Worm (Caenorhabditis elegans) whole organism, late embryonic: ENCODE data around the gene F28B4.3.

Experiments used
- F13H6.1 ChIP-seq: sonication (generic microtip); optimal IDR thresholded peaks from 2 replicates; lab custom pipeline; 2016; ENCODE audit warnings: missing genetic modification characterization, missing compliant biosample characterization
- K02D7.2 ChIP-seq: sonication (generic microtip); optimal IDR thresholded peaks from 2 replicates; lab custom pipeline; 2017; ENCODE audit warnings: mild to moderate bottlenecking, missing genetic modification characterization, missing compliant biosample characterization
- ama-1 ChIP-seq: fragments of 150-350 bp; optimal IDR thresholded peaks from 2 replicates; lab custom pipeline; 2014
- ceh-19 ChIP-seq: fragments of 200-800 bp; sonication (Bioruptor generic); optimal IDR thresholded peaks from 2 replicates; lab custom pipeline; 2018; ENCODE audit warnings: mild to moderate bottlenecking, missing genetic modification characterization, missing compliant biosample characterization
- ceh-2 ChIP-seq: sonication (generic microtip); optimal IDR thresholded peaks from 2 replicates; lab custom pipeline; 2016; ENCODE audit warnings: missing genotype, missing genetic modification characterization, missing compliant biosample characterization
- ceh-34 ChIP-seq: sonication (generic microtip); optimal IDR thresholded peaks from 2 replicates; lab custom pipeline; 2016; ENCODE audit warnings: mild to moderate bottlenecking, missing genetic modification characterization, missing compliant biosample characterization
- ceh-48 ChIP-seq: sonication (generic microtip); optimal IDR thresholded peaks from 2 replicates; lab custom pipeline; 2016; ENCODE audit warnings: missing genetic modification characterization, inconsistent platforms, missing compliant biosample characterization
- ceh-6 ChIP-seq: fragments of 200-800 bp; sonication (Bioruptor generic); optimal IDR thresholded peaks from 2 replicates; lab custom pipeline; 2018; ENCODE audit warnings: mild to moderate bottlenecking, missing genetic modification characterization, missing compliant biosample characterization
- ceh-9 ChIP-seq: sonication (generic microtip); optimal IDR thresholded peaks from 2 replicates; lab custom pipeline; 2016; ENCODE audit warnings: mild to moderate bottlenecking, missing genetic modification characterization, inconsistent platforms, missing compliant biosample characterization
- che-1 ChIP-seq: sonication (generic microtip); optimal IDR thresholded peaks from 2 replicates; lab custom pipeline; 2016; ENCODE audit warnings: mild to moderate bottlenecking, missing genetic modification characterization, missing compliant biosample characterization
- dve-1 ChIP-seq: sonication (generic microtip); optimal IDR thresholded peaks from 2 replicates; lab custom pipeline; 2017; ENCODE audit warnings: antibody characterized with exemption, mild to moderate bottlenecking, missing genetic modification characterization, missing compliant biosample characterization
- ets-4 ChIP-seq: sonication (generic microtip); optimal IDR thresholded peaks from 2 replicates; lab custom pipeline; 2016; ENCODE audit warnings: missing genetic modification characterization, missing compliant biosample characterization
- eyg-1 ChIP-seq: sonication (generic microtip); optimal IDR thresholded peaks from 2 replicates; lab custom pipeline; 2016; ENCODE audit warnings: missing genotype, missing genetic modification characterization, missing compliant biosample characterization
- fax-1 ChIP-seq: sonication (generic microtip); optimal IDR thresholded peaks from 2 replicates; lab custom pipeline; 2016; ENCODE audit warnings: missing genotype, missing genetic modification characterization, missing compliant biosample characterization
- hlh-13 ChIP-seq: fragments of 200-800 bp; sonication (Bioruptor generic); optimal IDR thresholded peaks from 2 replicates; lab custom pipeline; 2018; ENCODE audit warnings: mild to moderate bottlenecking, missing genetic modification characterization, missing compliant biosample characterization
- hlh-6 ChIP-seq: sonication (generic microtip); optimal IDR thresholded peaks from 2 replicates; lab custom pipeline; 2016; ENCODE audit warnings: missing genotype, missing genetic modification characterization, missing compliant biosample characterization
- hlh-8 ChIP-seq: sonication (generic microtip); optimal IDR thresholded peaks from 2 replicates; lab custom pipeline; 2016; ENCODE audit warnings: missing genotype, missing genetic modification characterization, missing compliant biosample characterization
- madf-2 ChIP-seq: sonication (generic microtip); optimal IDR thresholded peaks from 2 replicates; lab custom pipeline; 2017; ENCODE audit warnings: missing genetic modification characterization, missing compliant biosample characterization
- nfya-1 ChIP-seq: sonication (generic microtip); optimal IDR thresholded peaks from 2 replicates; lab custom pipeline; 2017; ENCODE audit warnings: missing genetic modification characterization, mild to moderate bottlenecking, missing compliant biosample characterization, antibody characterized with exemption, moderate library complexity
- nhr-11 ChIP-seq: fragments of 150-350 bp; optimal IDR thresholded peaks from 2 replicates; lab custom pipeline; 2014; ENCODE audit warnings: missing biosample characterization, missing genetic modification characterization
- odd-2 ChIP-seq: sonication (generic microtip); optimal IDR thresholded peaks from 2 replicates; lab custom pipeline; 2017; ENCODE audit warnings: antibody characterized with exemption, mild to moderate bottlenecking, missing genetic modification characterization, missing compliant biosample characterization
- pag-3 ChIP-seq: sonication (generic microtip); optimal IDR thresholded peaks from 2 replicates; lab custom pipeline; 2016; ENCODE audit warnings: missing compliant biosample characterization, missing genetic modification characterization, borderline replicate concordance
- pax-1 ChIP-seq: fragments of 150-350 bp; optimal IDR thresholded peaks from 2 replicates; lab custom pipeline; 2014; ENCODE audit warnings: missing biosample characterization, missing genetic modification characterization
- pha-2 ChIP-seq: sonication (generic microtip); optimal IDR thresholded peaks from 2 replicates; lab custom pipeline; 2017; ENCODE audit warnings: mild to moderate bottlenecking, missing genetic modification characterization, missing compliant biosample characterization
- pha-4 ChIP-seq: fragments of 150-350 bp; optimal IDR thresholded peaks from 2 replicates; lab custom pipeline; 2018; ENCODE audit warnings: missing biosample characterization, missing genetic modification reagents, missing genetic modification characterization
- pqm-1 ChIP-seq: sonication (generic microtip); optimal IDR thresholded peaks from 2 replicates; lab custom pipeline; 2016; ENCODE audit warnings: missing genetic modification characterization, missing compliant biosample characterization
- pros-1 ChIP-seq: fragments of 150-350 bp; optimal IDR thresholded peaks from 2 replicates; lab custom pipeline; 2014; ENCODE audit warnings: missing biosample characterization, missing genetic modification reagents, missing genetic modification characterization
- ref-2 ChIP-seq: sonication (generic microtip); optimal IDR thresholded peaks from 2 replicates; lab custom pipeline; 2016; ENCODE audit warnings: missing genetic modification characterization, missing compliant biosample characterization
- sox-4 ChIP-seq: sonication (generic microtip); optimal IDR thresholded peaks from 2 replicates; lab custom pipeline; 2017; ENCODE audit warnings: mild to moderate bottlenecking, missing genetic modification characterization, inconsistent platforms, missing compliant biosample characterization
- syd-9 ChIP-seq: sonication (generic microtip); optimal IDR thresholded peaks from 2 replicates; lab custom pipeline; 2016; ENCODE audit warnings: mild to moderate bottlenecking, missing genetic modification characterization, moderate library complexity, missing compliant biosample characterization
- tbx-2 ChIP-seq: sonication (generic microtip); optimal IDR thresholded peaks from 2 replicates; lab custom pipeline; 2016; ENCODE audit warnings: missing genetic modification characterization, missing compliant biosample characterization
- unc-3 ChIP-seq, 2 experiments: fragments of 200-800 bp in 1 of 2; sonication (Bioruptor generic) in 1 of 2; sonication (generic microtip) in 1 of 2; conservative IDR thresholded peaks in 1 of 2; optimal IDR thresholded peaks in 1 of 2; 2 replicates each; pipeline versions ENCODE4 v1.3.6 to Lab custom; 2016 to 2022; ENCODE audit warnings: missing compliant biosample characterization in 2 of 2, missing genetic modification characterization in 2 of 2, missing genetic modification reagents in 1 of 2
- zip-5 ChIP-seq: sonication (generic microtip); optimal IDR thresholded peaks from 2 replicates; lab custom pipeline; 2016; ENCODE audit warnings: missing genetic modification characterization, missing compliant biosample characterization
- ztf-16 ChIP-seq: sonication (generic microtip); optimal IDR thresholded peaks from 2 replicates; lab custom pipeline; 2017; ENCODE audit warnings: missing genetic modification characterization, missing compliant biosample characterization

F28B4.3 gene

DNA sequence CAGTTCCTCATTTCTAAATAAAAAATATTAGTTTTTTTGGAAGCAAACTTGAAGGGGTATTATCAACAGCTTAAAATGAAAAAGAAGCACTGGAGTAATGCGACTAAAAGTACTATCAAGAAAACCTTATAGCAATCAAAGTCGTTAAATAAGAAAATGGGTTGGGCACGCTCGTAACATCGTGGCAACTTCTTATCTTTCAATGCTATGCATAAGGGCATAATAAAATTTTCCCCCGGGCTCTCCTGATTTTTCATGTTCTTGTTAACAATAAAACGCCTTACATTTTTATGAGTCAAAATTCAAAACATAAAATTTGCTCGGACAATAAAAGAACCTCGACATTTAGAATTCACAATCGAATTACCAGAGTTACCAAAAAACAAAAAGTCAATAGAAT is 8.4 kb upstream of the F28B4.3 start, which contains the start of gene irg-7:
TSS of gene irg-7 (minus strand) at position 23 of the 400 bp plus-strand sequence.
- no peak for TF ChIP-seq ztf-16
- TF ChIP-seq nhr-11 = no peak
- TF ChIP-seq pag-3 = no peak
- no peak for TF ChIP-seq pha-2
- TF ChIP-seq ceh-9 (tag; lab: Kevin White, UChicago) = no peak
- no peak for TF ChIP-seq pha-4 (tag; lab: Kevin White, UChicago)
- no peak for TF ChIP-seq fax-1 (tag; lab: Kevin White, UChicago)

DNA sequence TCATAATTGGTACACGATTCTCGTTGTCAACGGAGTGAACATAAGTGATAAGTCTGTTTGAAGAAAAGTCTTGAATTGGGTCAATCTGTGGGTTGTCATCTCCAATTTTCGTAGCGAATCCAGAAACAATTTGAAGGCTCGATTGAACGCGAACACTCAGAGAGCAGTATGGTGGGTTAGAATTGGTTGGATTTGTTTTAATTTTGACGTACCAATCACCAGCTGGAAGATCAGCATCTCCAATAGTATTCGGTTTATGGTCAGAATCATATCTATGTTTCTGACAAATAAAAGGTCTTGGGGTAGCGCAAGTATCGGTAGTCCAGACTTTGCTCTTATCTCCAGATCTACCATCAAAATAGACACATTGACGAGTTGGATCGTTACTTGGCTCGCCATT is 4.6 kb downstream of the F28B4.3 start:
- no peak for TF ChIP-seq pqm-1 (tag; lab: Kevin White, UChicago)
- no peak for TF ChIP-seq madf-2 (tag; lab: Kevin White, UChicago)
- TF ChIP-seq ztf-16 = no peak
- TF ChIP-seq unc-3 (GFP tag; conservative IDR thresholded peaks at IDR 0.05; lab: Robert Waterston, UW) = no peak
- no peak for TF ChIP-seq unc-3 (tag; optimal IDR thresholded peaks at IDR 0.05; lab: Kevin White, UChicago)
- TF ChIP-seq F13H6.1 (tag; lab: Kevin White, UChicago) = no peak

DNA sequence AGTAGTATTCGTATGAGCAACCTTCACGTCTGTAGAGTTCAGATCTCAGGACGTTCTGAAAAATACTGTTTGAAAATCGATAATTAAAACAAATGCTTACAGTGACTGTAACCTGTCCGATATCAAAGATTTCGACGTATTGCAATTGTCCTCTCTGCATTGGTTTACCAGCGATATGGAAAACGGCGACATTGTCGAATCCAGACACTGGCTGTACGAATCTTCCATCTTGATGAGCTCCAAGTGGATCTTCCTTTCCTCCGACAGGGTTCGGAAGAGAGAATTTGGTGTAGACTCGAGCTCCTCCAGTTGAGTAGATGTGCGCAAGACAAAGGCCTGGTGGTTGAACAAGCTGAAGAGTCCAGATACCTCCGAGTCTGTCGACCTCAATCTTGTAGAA is 6.5 kb downstream of the F28B4.3 start:
- TF ChIP-seq odd-2 (tag; lab: Kevin White, UChicago) = no peak
- no peak for TF ChIP-seq pha-2
- TF ChIP-seq pqm-1 (tag; lab: Kevin White, UChicago) = no peak

DNA sequence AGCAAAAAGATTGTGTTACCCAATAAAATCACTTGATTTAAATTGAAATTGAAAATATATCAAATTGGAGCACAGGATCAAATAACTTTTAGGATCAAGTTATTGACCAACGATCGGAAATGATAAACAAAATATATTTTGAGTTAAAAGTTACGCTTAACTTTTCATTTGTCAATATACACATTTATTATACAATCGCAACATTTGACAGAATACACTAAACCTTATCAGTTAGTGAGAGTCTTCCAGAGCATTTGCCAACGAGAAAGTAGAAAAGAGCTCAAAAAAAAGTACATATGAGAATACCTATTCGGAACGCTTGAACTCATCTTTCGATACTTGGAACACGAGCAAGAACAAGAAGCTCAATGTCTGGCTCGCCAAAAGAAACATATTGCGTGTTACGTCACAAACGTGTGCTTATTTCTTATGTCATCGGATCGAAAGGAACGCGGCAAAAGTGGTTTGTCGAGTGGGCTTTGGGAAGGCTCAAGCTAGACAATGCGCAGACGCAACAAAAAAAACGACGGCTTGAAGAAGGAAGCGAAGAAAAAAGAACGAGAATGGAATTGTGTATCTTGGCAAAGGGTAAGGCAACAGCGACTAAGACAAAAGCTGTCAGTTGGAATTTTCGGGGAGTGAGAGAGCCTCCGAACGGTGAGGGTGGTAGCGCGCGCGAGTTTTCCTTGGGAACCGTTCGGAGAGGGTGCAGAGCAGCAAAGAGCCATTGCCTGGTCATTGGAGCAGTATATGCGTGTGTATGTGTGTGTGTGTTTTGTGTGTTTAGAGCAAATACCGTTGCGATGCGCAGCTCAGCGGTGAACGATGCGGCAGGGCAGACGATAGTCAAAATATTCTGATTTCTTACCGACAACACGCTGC is 8.6 kb downstream of the F28B4.3 start:
- TF ChIP-seq ceh-34 (tag; lab: Kevin White, UChicago) (peak; percentile 72), ceh-2 (tag; lab: Kevin White, UChicago) (peak; percentile 38), ets-4 (tag; lab: Kevin White, UChicago) (no peak), F13H6.1 (tag; lab: Kevin White, UChicago) (peak; percentile 8), hlh-13 (GFP tag; lab: Kevin White, UChicago) (no peak), syd-9 (no peak), pros-1 (tag; lab: Kevin White, UChicago) (no peak), eyg-1 (tag; lab: Kevin White, UChicago) (no peak), ceh-6 (no peak), nfya-1 (tag; lab: Kevin White, UChicago) (peak; percentile 1), sox-4 (no peak), pqm-1 (tag; lab: Kevin White, UChicago) (no peak), ama-1 (lab: Kevin White, UChicago) (no peak), ceh-19 (peak; percentile 48), hlh-6 (tag; lab: Kevin White, UChicago) (peak; percentile 54), che-1 (peak; percentile 8), pax-1 (tag; lab: Kevin White, UChicago) (no peak), hlh-8 (tag; lab: Kevin White, UChicago) (no peak), fax-1 (tag; lab: Kevin White, UChicago) (no peak), ztf-16 (peak; percentile 26), pha-2 (no peak), ref-2 (tag; lab: Kevin White, UChicago) (peak; percentile 24)

DNA sequence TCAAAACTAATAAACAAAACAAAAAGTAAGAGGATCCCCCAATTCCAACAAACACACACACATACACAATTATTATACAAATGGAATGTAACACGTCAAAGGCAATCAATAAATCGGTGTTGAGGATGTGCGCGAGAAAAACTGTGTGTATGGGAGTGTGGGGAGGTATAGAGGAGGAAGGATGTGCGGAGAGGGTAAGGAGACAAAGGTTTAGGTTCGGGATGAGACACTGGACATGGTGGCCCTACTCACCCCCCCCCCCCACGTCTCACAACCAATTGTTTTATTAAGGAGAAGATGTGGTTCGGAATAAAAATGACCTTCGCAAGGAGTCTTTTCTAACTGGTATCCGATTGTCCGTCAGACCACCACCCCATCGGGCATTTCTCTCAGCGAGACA is 12.1 kb downstream of the F28B4.3 start:
- peak; percentile 37 for TF ChIP-seq ceh-48 (tag; lab: Kevin White, UChicago)
- no peak for TF ChIP-seq zip-5 (tag; lab: Kevin White, UChicago)
- TF ChIP-seq tbx-2 (tag; lab: Kevin White, UChicago) = peak; percentile 15
- no peak for TF ChIP-seq dve-1 (tag; lab: Kevin White, UChicago)
- TF ChIP-seq K02D7.2 (tag; lab: Kevin White, UChicago) = no peak
